Worm (Caenorhabditis elegans) whole organism, L1 larva: ENCODE data around the gene C09G5.13.

Experiments used
- C04F5.9 ChIP-seq: sonication (generic microtip); optimal IDR thresholded peaks from 2 replicates; lab custom pipeline; 2016; ENCODE audit warnings: missing genetic modification characterization, missing compliant biosample characterization
- aha-1 ChIP-seq: fragments of 150-350 bp; optimal IDR thresholded peaks from 2 replicates; lab custom pipeline; 2014; ENCODE audit warnings: missing biosample characterization, missing genetic modification characterization
- alr-1 ChIP-seq: fragments of 200-800 bp; sonication (Bioruptor generic); optimal IDR thresholded peaks from 2 replicates; lab custom pipeline; 2018; ENCODE audit warnings: borderline replicate concordance, mild to moderate bottlenecking, missing genetic modification characterization, missing compliant biosample characterization
- blmp-1 ChIP-seq: fragments of 150-350 bp; optimal IDR thresholded peaks from 2 replicates; lab custom pipeline; 2014; ENCODE audit warnings: missing biosample characterization, missing genetic modification characterization
- ceh-90 ChIP-seq: sonication (generic microtip); optimal IDR thresholded peaks from 2 replicates; lab custom pipeline; 2016; ENCODE audit warnings: missing genetic modification characterization, missing compliant biosample characterization
- dpl-1 ChIP-seq, 3 experiments: fragments of 150-350 bp in 2 of 3; sonication (generic microtip) in 1 of 3; optimal IDR thresholded peaks; 2 replicates each; lab custom pipeline; 2014 to 2017; ENCODE audit warnings: missing biosample characterization in 3 of 3, missing genetic modification characterization in 3 of 3, missing genetic modification reagents in 3 of 3
- dsc-1 ChIP-seq: sonication (generic microtip); optimal IDR thresholded peaks from 2 replicates; lab custom pipeline; 2016; ENCODE audit warnings: mild to moderate bottlenecking, missing genetic modification characterization, missing compliant biosample characterization
- efl-1 ChIP-seq, 4 experiments: fragments of 150-350 bp; optimal IDR thresholded peaks in 3 of 4; peaks in 1 of 4; 1 replicate in 1 of 4; 2 replicates in 3 of 4; lab custom pipeline; 2014; ENCODE audit warnings: missing biosample characterization in 2 of 4, missing genetic modification characterization in 2 of 4, missing genetic modification reagents in 2 of 4
- elt-2 ChIP-seq: sonication (generic microtip); optimal IDR thresholded peaks from 2 replicates; lab custom pipeline; 2016; ENCODE audit warnings: missing genetic modification characterization, mild to moderate bottlenecking, inconsistent platforms, missing compliant biosample characterization, missing genetic modification reagents
- fkh-10 ChIP-seq: sonication (generic microtip); optimal IDR thresholded peaks from 2 replicates; lab custom pipeline; 2017; ENCODE audit warnings: missing biosample characterization, missing genetic modification reagents, missing genetic modification characterization
- fkh-4 ChIP-seq: sonication (generic microtip); optimal IDR thresholded peaks from 2 replicates; lab custom pipeline; 2016; ENCODE audit warnings: missing compliant biosample characterization, missing genetic modification characterization, borderline replicate concordance
- fkh-8 ChIP-seq: sonication (generic microtip); optimal IDR thresholded peaks from 2 replicates; lab custom pipeline; 2016; ENCODE audit warnings: mild to moderate bottlenecking, missing genetic modification characterization, missing compliant biosample characterization
- fos-1 ChIP-seq: fragments of 150-350 bp; optimal IDR thresholded peaks from 2 replicates; lab custom pipeline; 2014; ENCODE audit warnings: missing biosample characterization, missing genetic modification characterization
- grh-1 ChIP-seq: fragments of 200-800 bp; sonication (Bioruptor generic); IDR thresholded peaks from 2 replicates; pipeline ENCODE4 v1.3.6; 2022; ENCODE audit warnings: missing genetic modification reagents, missing genetic modification characterization, missing compliant biosample characterization
- irx-1 ChIP-seq: sonication (generic microtip); optimal IDR thresholded peaks from 2 replicates; lab custom pipeline; 2016; ENCODE audit warnings: missing genetic modification characterization, missing compliant biosample characterization
- isw-1 ChIP-seq: fragments of 200-800 bp; sonication (Bioruptor generic); IDR thresholded peaks from 2 replicates; pipeline ENCODE4 v1.3.6; 2022; ENCODE audit warnings: missing genetic modification characterization, missing compliant biosample characterization
- lin-14 ChIP-seq: fragments of 200-800 bp; sonication (Bioruptor generic); optimal IDR thresholded peaks from 2 replicates; lab custom pipeline; 2018; ENCODE audit warnings: mild to moderate bottlenecking, missing genetic modification characterization, moderate library complexity, missing compliant biosample characterization
- lin-15B ChIP-seq: fragments of 150-350 bp; sonication (generic microtip); optimal IDR thresholded peaks from 3 replicates; lab custom pipeline; 2014; ENCODE audit warnings: missing biosample characterization, missing genetic modification characterization
- lin-35 ChIP-seq, 2 experiments: fragments of 150-350 bp; optimal IDR thresholded peaks; 2 replicates each; lab custom pipeline; 2014; ENCODE audit warnings: missing biosample characterization in 2 of 2, missing genetic modification characterization in 2 of 2, missing genetic modification reagents in 2 of 2
- lir-3 ChIP-seq: sonication (generic microtip); optimal IDR thresholded peaks from 2 replicates; lab custom pipeline; 2016; ENCODE audit warnings: mild to moderate bottlenecking, missing genetic modification characterization, moderate library complexity, missing compliant biosample characterization; ENCODE audit not compliant: poor library complexity
- lsy-2 ChIP-seq, 2 experiments: fragments of 150-350 bp; optimal IDR thresholded peaks; 2 replicates each; lab custom pipeline; 2014; ENCODE audit warnings: missing biosample characterization in 2 of 2, missing genetic modification characterization in 2 of 2
- mep-1 ChIP-seq: fragments of 150-350 bp; optimal IDR thresholded peaks from 2 replicates; lab custom pipeline; 2014; ENCODE audit warnings: missing biosample characterization, missing genetic modification characterization
- nhr-19 ChIP-seq: fragments of 200-800 bp; sonication (Bioruptor generic); conservative IDR thresholded peaks from 2 replicates; pipeline ENCODE4 v1.3.6; 2022; ENCODE audit warnings: missing genetic modification characterization, missing compliant biosample characterization
- nhr-20 ChIP-seq: sonication (generic microtip); optimal IDR thresholded peaks from 2 replicates; lab custom pipeline; 2016; ENCODE audit warnings: mild to moderate bottlenecking, missing genetic modification characterization, missing compliant biosample characterization
- nhr-47 ChIP-seq: sonication (generic microtip); optimal IDR thresholded peaks from 2 replicates; lab custom pipeline; 2016; ENCODE audit warnings: mild to moderate bottlenecking, missing genetic modification characterization, moderate library complexity, missing compliant biosample characterization
- nhr-71 ChIP-seq: sonication (generic microtip); optimal IDR thresholded peaks from 2 replicates; lab custom pipeline; 2016; ENCODE audit warnings: mild to moderate bottlenecking, missing genetic modification characterization, moderate library complexity, missing compliant biosample characterization
- nhr-77 ChIP-seq: fragments of 150-350 bp; optimal IDR thresholded peaks from 2 replicates; lab custom pipeline; 2014; ENCODE audit warnings: missing biosample characterization, missing genetic modification characterization
- nhr-85 ChIP-seq: sonication (generic microtip); peaks from one replicate; lab custom pipeline; 2016; ENCODE audit warnings: missing genetic modification characterization, inconsistent platforms, missing compliant biosample characterization
- nhr-90 ChIP-seq: sonication (generic microtip); optimal IDR thresholded peaks from 2 replicates; lab custom pipeline; 2016; ENCODE audit warnings: mild to moderate bottlenecking, missing genetic modification characterization, missing compliant biosample characterization; ENCODE audit not compliant: poor library complexity
- pqm-1 ChIP-seq: sonication (generic microtip); optimal IDR thresholded peaks from 3 replicates; lab custom pipeline; 2017; ENCODE audit warnings: missing biosample characterization, missing genetic modification characterization
- rnt-1 ChIP-seq: sonication (generic microtip); optimal IDR thresholded peaks from 2 replicates; lab custom pipeline; 2016; ENCODE audit warnings: mild to moderate bottlenecking, missing genetic modification characterization, moderate library complexity, missing compliant biosample characterization
- skn-1 ChIP-seq: fragments of 150-350 bp; optimal IDR thresholded peaks from 2 replicates; lab custom pipeline; 2014; ENCODE audit warnings: missing biosample characterization, missing genetic modification characterization
- snpc-4 ChIP-seq: fragments of 150-350 bp; optimal IDR thresholded peaks from 2 replicates; lab custom pipeline; 2014; ENCODE audit warnings: missing biosample characterization, missing genetic modification characterization
- snu-23 ChIP-seq: sonication (generic microtip); optimal IDR thresholded peaks from 2 replicates; lab custom pipeline; 2016; ENCODE audit warnings: missing genetic modification characterization, missing compliant biosample characterization
- sox-4 ChIP-seq: sonication (generic microtip); optimal IDR thresholded peaks from 2 replicates; lab custom pipeline; 2016; ENCODE audit warnings: missing genetic modification characterization, missing compliant biosample characterization
- tbx-2 ChIP-seq: sonication (generic microtip); optimal IDR thresholded peaks from 2 replicates; lab custom pipeline; 2016; ENCODE audit warnings: missing genetic modification characterization, missing compliant biosample characterization
- unc-130 ChIP-seq: fragments of 150-350 bp; optimal IDR thresholded peaks from 2 replicates; lab custom pipeline; 2017; ENCODE audit warnings: missing biosample characterization, missing genetic modification characterization, inconsistent platforms
- unc-86 ChIP-seq: sonication (generic microtip); optimal IDR thresholded peaks from 2 replicates; lab custom pipeline; 2016; ENCODE audit warnings: missing genetic modification characterization, missing compliant biosample characterization
- xbp-1 ChIP-seq: sonication (generic microtip); optimal IDR thresholded peaks from 2 replicates; lab custom pipeline; 2016; ENCODE audit warnings: missing genetic modification characterization, missing compliant biosample characterization
- ztf-11 ChIP-seq, 2 experiments: sonication (generic microtip); optimal IDR thresholded peaks; 2 replicates each; lab custom pipeline; 2016 to 2017; ENCODE audit warnings: missing genetic modification characterization in 2 of 2, missing biosample characterization in 1 of 2, missing compliant biosample characterization in 1 of 2

Gene C09G5.13

DNA sequence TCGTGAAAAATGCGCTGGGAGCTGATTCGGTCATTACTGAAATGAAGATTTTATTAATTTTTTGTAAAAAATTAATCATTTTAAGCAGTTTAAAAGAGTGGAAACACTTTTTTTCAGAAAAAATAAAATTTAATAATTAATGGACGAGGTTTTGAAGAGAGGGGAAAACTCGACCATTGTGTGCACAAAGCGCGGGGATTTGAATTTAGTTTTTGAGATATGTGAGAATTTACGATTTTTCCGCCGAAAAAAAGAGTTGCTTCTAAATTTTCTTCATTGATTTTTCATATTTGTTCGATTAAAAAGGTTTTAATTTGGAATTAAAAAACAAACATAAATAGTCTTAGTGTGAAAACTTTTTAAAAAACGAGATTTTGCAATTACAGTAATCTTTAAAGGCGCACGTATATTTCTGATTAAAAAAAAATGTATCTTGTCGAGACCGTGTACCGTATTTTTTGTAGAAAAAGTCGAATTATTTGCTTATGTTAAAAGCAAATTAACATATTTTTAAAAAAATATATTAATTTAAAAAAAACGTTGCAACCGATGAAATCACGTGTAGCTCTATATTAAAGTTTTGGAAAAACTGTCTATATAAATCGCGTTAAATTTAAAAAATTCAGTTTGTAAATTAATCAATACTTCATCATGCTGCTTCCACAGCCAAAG lies 2.8 kb upstream of the C09G5.13 start, which contains the start of the genes dph-2 and C09G5.7:
Gene dph-2, minus strand, starts transcription at position 36 of the 672 bp plus-strand sequence.
Gene C09G5.7, plus strand, starts transcription at position 622 of the 672 bp plus-strand sequence.
- TF ChIP-seq efl-1 (optimal IDR thresholded peaks at IDR 0.05; lab: Kevin White, UChicago) (peak; percentile 74 to 90), efl-1 (GFP tag; optimal IDR thresholded peaks at IDR 0.05 in 1 of 2; lab: Kevin White, UChicago) (peak; percentile 89 to 99), lin-14 (peak; percentile 9), alr-1 (tag; lab: Kevin White, UChicago) (no peak), mep-1 (tag; lab: Kevin White, UChicago) (peak; percentile 24), unc-86 (tag; lab: Kevin White, UChicago) (no peak), lir-3 (tag; lab: Kevin White, UChicago) (peak; percentile 69), nhr-71 (tag; lab: Kevin White, UChicago) (peak; percentile 62), sox-4 (tag; lab: Kevin White, UChicago) (peak; percentile 30), skn-1 (peak; percentile 54), lsy-2 (tag; optimal IDR thresholded peaks at IDR 0.05; lab: Kevin White, UChicago) (peak; percentile 23 to 63), elt-2 (tag; lab: Kevin White, UChicago) (no peak), lin-35 (GFP tag; optimal IDR thresholded peaks at IDR 0.05; lab: Kevin White, UChicago) (peak; percentile 87 to 93), isw-1 (GFP tag; lab: Robert Waterston, UW) (peak; percentile 4; the same call in 1 of the 2 replicates), nhr-85 (tag; lab: Kevin White, UChicago) (peak; percentile 64), snu-23 (GFP tag; lab: Kevin White, UChicago) (no peak), xbp-1 (tag; lab: Kevin White, UChicago) (peak; percentile 37), aha-1 (tag; lab: Kevin White, UChicago) (no peak), unc-130 (tag; lab: Kevin White, UChicago) (no peak), fkh-10 (no peak), blmp-1 (peak; percentile 35), dsc-1 (peak; percentile 7), rnt-1 (tag; lab: Kevin White, UChicago) (peak; percentile 82), nhr-90 (peak; percentile 35), tbx-2 (tag; lab: Kevin White, UChicago) (peak; percentile 51), fkh-4 (tag; lab: Kevin White, UChicago) (peak; percentile 10), nhr-19 (0 out of 2 replicates have a peak, but pooled peaks have one; percentile 5), dpl-1 (GFP tag; optimal IDR thresholded peaks at IDR 0.05; lab: Kevin White, UChicago) (peak; percentile 81 to 90 (median 87)), ztf-11 (tag; optimal IDR thresholded peaks at IDR 0.05; lab: Kevin White, UChicago) (peak in 1 of 2 experiments; percentile 45), irx-1 (tag; lab: Kevin White, UChicago) (peak; percentile 65), pqm-1 (tag; lab: Kevin White, UChicago) (no peak), ceh-90 (peak; percentile 70), fos-1 (tag; lab: Kevin White, UChicago) (no peak), snpc-4 (tag; lab: Kevin White, UChicago) (no peak), lin-15B (tag; lab: Kevin White, UChicago) (peak; percentile 35)

DNA sequence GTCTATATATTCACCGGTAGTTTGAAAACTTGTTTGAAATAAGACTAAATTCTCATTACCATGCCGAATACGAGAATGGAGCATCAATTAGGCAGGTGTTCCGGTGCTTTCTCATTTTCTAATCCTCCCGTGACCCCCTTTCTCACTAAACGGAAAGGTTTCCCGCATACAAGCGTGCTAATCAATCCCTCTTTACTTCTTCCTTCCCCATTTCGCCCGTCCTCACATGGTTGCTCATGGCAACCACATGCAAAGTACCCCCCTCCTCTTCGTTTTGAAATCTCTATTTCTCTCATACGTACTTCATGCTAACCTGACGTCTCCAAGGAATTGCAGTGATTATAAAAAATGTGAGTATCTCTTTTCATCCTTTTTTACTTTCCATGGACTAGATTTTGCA lies 2.7 kb downstream of the C09G5.13 start, which contains the start of gene mks-5:
Gene mks-5, plus strand, starts transcription at position 301 of the 400 bp plus-strand sequence.
- TF ChIP-seq blmp-1 = no peak
- TF ChIP-seq grh-1 (GFP tag; lab: Robert Waterston, UW) = no peak
- TF ChIP-seq C04F5.9 (tag; lab: Kevin White, UChicago) = no peak
- TF ChIP-seq nhr-77 (tag; lab: Kevin White, UChicago) = no peak
- TF ChIP-seq nhr-20 (tag; lab: Kevin White, UChicago) = no peak
- TF ChIP-seq fkh-8 = peak; percentile 66
- no peak for TF ChIP-seq nhr-47
- TF ChIP-seq nhr-90 = no peak
